Fruit fly (Drosophila melanogaster) whole organism, embryonic: ENCODE data around the gene Ostgamma.

Source experiments
- CG11398 ChIP-seq: fragments of 200-800 bp; sonication (Bioruptor generic); optimal IDR thresholded peaks from 2 replicates; lab custom pipeline; 2016; ENCODE audit warnings: missing biosample characterization, missing genetic modification characterization
- CG12219 ChIP-seq: fragments of 200-800 bp; sonication (Bioruptor generic); optimal IDR thresholded peaks from 3 replicates; lab custom pipeline; 2018; ENCODE audit warnings: missing biosample characterization, mild to moderate bottlenecking, missing genetic modification characterization
- CG12236 ChIP-seq: fragments of 200-800 bp; sonication (Bioruptor generic); optimal IDR thresholded peaks from 2 replicates; lab custom pipeline; 2016; ENCODE audit warnings: missing biosample characterization, missing genetic modification characterization
- CG2129 ChIP-seq: fragments of 200-800 bp; sonication (Bioruptor generic); IDR thresholded peaks from 2 replicates; pipeline ENCODE4 v1.3.6; 2022; ENCODE audit warnings: missing biosample characterization, missing genetic modification characterization; ENCODE audit not compliant: partially characterized antibody
- CG4328 ChIP-seq: fragments of 200-800 bp; sonication (Bioruptor generic); optimal IDR thresholded peaks from 3 replicates; lab custom pipeline; 2017; ENCODE audit warnings: missing biosample characterization, missing genetic modification reagents, missing genetic modification characterization
- Vsx1 ChIP-seq: fragments of 200-800 bp; sonication (Bioruptor generic); optimal IDR thresholded peaks from 2 replicates; lab custom pipeline; 2017; ENCODE audit warnings: missing biosample characterization, mild to moderate bottlenecking, missing genetic modification characterization, missing genetic modification reagents
- cato ChIP-seq: fragments of 200-800 bp; sonication (Bioruptor generic); optimal IDR thresholded peaks from 2 replicates; lab custom pipeline; 2016; ENCODE audit warnings: missing biosample characterization, missing genetic modification characterization, borderline replicate concordance
- kay ChIP-seq: fragments of 200-800 bp; sonication (Bioruptor generic); optimal IDR thresholded peaks from 2 replicates; lab custom pipeline; 2016; ENCODE audit warnings: missing biosample characterization, missing genetic modification characterization

DNA sequence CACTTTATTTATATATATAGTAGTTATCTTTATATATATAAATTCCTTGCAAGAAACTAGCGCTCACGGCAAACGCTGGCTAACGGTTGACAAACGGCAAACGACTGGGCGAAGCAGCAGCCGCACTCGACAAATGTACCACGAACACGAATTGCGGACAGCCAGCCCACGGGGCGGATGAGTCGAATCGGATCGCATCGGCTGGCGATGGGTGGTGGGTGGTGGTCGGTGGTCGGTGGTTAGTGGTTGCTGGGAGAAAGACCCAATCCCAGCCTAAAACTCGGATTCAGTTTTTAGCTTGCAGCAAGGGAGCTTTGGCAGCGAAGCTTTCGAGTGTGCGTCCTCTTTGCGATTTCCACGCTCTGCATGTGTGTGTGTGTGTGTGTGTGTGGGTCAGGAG is 17.2 kb upstream of the Ostgamma start, which contains the start of gene CG7781:
- TF ChIP-seq CG2129 (GFP tag; lab: Robert Waterston, UW) (no peak), Vsx1 (GFP tag; lab: Kevin White, UChicago) (no peak), CG12219 (no peak), CG4328 (GFP tag; lab: Kevin White, UChicago) (no peak), CG12236 (GFP tag; lab: Kevin White, UChicago) (no peak), CG11398 (GFP tag; lab: Kevin White, UChicago) (no peak), cato (GFP tag; lab: Kevin White, UChicago) (no peak), kay (no peak)
